Fruit fly (Drosophila melanogaster) Kc167 (cell line): ENCODE data around the gene Taf7.

Experiments
- Myc ChIP-seq: fragments of >200 bp; optimal IDR thresholded peaks from 2 replicates; lab custom pipeline; 2017; ENCODE audit warnings: missing external identifiers
- Sin3A ChIP-seq: fragments of >200 bp; optimal IDR thresholded peaks from 2 replicates; lab custom pipeline; 2018; ENCODE audit warnings: missing external identifiers
- h ChIP-seq: fragments of >200 bp; optimal IDR thresholded peaks from 3 replicates; lab custom pipeline; 2018; ENCODE audit warnings: missing external identifiers
- insv ChIP-seq: fragments of >200 bp; optimal IDR thresholded peaks from 3 replicates; lab custom pipeline; 2018; ENCODE audit warnings: missing external identifiers
- psq ChIP-seq: fragments of >200 bp; optimal IDR thresholded peaks from 2 replicates; lab custom pipeline; 2017; ENCODE audit warnings: missing external identifiers
- ttk ChIP-seq: sonication (Bioruptor generic); optimal IDR thresholded peaks from 2 replicates; lab custom pipeline; 2017; ENCODE audit warnings: missing external identifiers

The Taf7 gene

dm6 chr3R:7913139-7913538 lies 6.0 kb downstream of the Taf7 start, which contains the start of gene Rfk:
Rfk (minus strand) TSS chr3R:7913290.
- TF ChIP-seq ttk = no peak
- no peak for TF ChIP-seq psq (lab: Kevin White, UChicago)
- TF ChIP-seq Myc = no peak
- no peak for TF ChIP-seq h (lab: Kevin White, UChicago)
- TF ChIP-seq Sin3A (lab: Kevin White, UChicago) = no peak
- no peak for TF ChIP-seq insv (lab: Kevin White, UChicago)

- no peak for TF ChIP-seq insv (lab: Kevin White, UChicago)
- TF ChIP-seq h (lab: Kevin White, UChicago) = no peak
- no peak for TF ChIP-seq Sin3A (lab: Kevin White, UChicago)
- no peak for TF ChIP-seq psq (lab: Kevin White, UChicago)
- TF ChIP-seq Myc = no peak
- no peak for TF ChIP-seq ttk
These were observed 6.4 kb downstream of the Taf7 start, which contains the start of gene kipf for dm6 chr3R:7913551-7913950. kipf (plus strand) TSS chr3R:7913851.

dm6 chr3R:7920196-7920595 lies 13.1 kb downstream of the Taf7 start, which contains the start of the genes CG10445 and lds:
CG10445 (minus strand) TSS chr3R:7920299.
lds (plus strand) TSS chr3R:7920431.
- TF ChIP-seq h (lab: Kevin White, UChicago) (no peak), ttk (no peak), Myc (no peak), Sin3A (lab: Kevin White, UChicago) (no peak), psq (lab: Kevin White, UChicago) (no peak), insv (lab: Kevin White, UChicago) (no peak)

- TF ChIP-seq psq (lab: Kevin White, UChicago) (no peak), Myc (no peak), h (lab: Kevin White, UChicago) (no peak), insv (lab: Kevin White, UChicago) (no peak), Sin3A (lab: Kevin White, UChicago) (no peak), ttk (no peak)
These were observed 19.2 kb downstream of the Taf7 start for dm6 chr3R:7926354-7926753.

dm6 chr3R:7936786-7937363 lies 29.7 kb downstream of the Taf7 start:
- no peak for TF ChIP-seq Myc
- no peak for TF ChIP-seq psq (lab: Kevin White, UChicago)
- TF ChIP-seq Sin3A (lab: Kevin White, UChicago) = no peak
- no peak for TF ChIP-seq insv (lab: Kevin White, UChicago)
- no peak for TF ChIP-seq h (lab: Kevin White, UChicago)
- no peak for TF ChIP-seq ttk

- no peak for TF ChIP-seq ttk
- TF ChIP-seq h (lab: Kevin White, UChicago) = no peak
- no peak for TF ChIP-seq psq (lab: Kevin White, UChicago)
- no peak for TF ChIP-seq Sin3A (lab: Kevin White, UChicago)
- TF ChIP-seq insv (lab: Kevin White, UChicago) = no peak
- no peak for TF ChIP-seq Myc
These were observed 37.7 kb downstream of the Taf7 start for dm6 chr3R:7944699-7945349.

dm6 chr3R:7947349-7947748 lies 40.2 kb downstream of the Taf7 start:
- TF ChIP-seq Sin3A (lab: Kevin White, UChicago) = no peak

dm6 chr3R:7950147-7950546 lies 43.0 kb downstream of the Taf7 start:
- no peak for TF ChIP-seq Myc
- no peak for TF ChIP-seq ttk
- no peak for TF ChIP-seq Sin3A (lab: Kevin White, UChicago)
- no peak for TF ChIP-seq psq (lab: Kevin White, UChicago)
- TF ChIP-seq h (lab: Kevin White, UChicago) = no peak
- TF ChIP-seq insv (lab: Kevin White, UChicago) = no peak

- no peak for TF ChIP-seq Sin3A (lab: Kevin White, UChicago)
- no peak for TF ChIP-seq Myc
- no peak for TF ChIP-seq psq (lab: Kevin White, UChicago)
- no peak for TF ChIP-seq ttk
- TF ChIP-seq insv (lab: Kevin White, UChicago) = no peak
- TF ChIP-seq h (lab: Kevin White, UChicago) = no peak
These were observed 46.1 kb downstream of the Taf7 start for dm6 chr3R:7953041-7953788.

- no peak for TF ChIP-seq ttk
- TF ChIP-seq psq (lab: Kevin White, UChicago) = no peak
- no peak for TF ChIP-seq h (lab: Kevin White, UChicago)
- TF ChIP-seq Myc = no peak
- TF ChIP-seq Sin3A (lab: Kevin White, UChicago) = no peak
- TF ChIP-seq insv (lab: Kevin White, UChicago) = no peak
These were observed 47.3 kb downstream of the Taf7 start for dm6 chr3R:7954477-7954876.

- TF ChIP-seq insv (lab: Kevin White, UChicago) = no peak
- no peak for TF ChIP-seq psq (lab: Kevin White, UChicago)
- no peak for TF ChIP-seq Myc
- no peak for TF ChIP-seq h (lab: Kevin White, UChicago)
- TF ChIP-seq Sin3A (lab: Kevin White, UChicago) = no peak
- TF ChIP-seq ttk = no peak
These were observed 49.9 kb downstream of the Taf7 start for dm6 chr3R:7957008-7957407.
